Fruit fly (Drosophila melanogaster): ENCODE results near the gene Nrt.

DNA sequence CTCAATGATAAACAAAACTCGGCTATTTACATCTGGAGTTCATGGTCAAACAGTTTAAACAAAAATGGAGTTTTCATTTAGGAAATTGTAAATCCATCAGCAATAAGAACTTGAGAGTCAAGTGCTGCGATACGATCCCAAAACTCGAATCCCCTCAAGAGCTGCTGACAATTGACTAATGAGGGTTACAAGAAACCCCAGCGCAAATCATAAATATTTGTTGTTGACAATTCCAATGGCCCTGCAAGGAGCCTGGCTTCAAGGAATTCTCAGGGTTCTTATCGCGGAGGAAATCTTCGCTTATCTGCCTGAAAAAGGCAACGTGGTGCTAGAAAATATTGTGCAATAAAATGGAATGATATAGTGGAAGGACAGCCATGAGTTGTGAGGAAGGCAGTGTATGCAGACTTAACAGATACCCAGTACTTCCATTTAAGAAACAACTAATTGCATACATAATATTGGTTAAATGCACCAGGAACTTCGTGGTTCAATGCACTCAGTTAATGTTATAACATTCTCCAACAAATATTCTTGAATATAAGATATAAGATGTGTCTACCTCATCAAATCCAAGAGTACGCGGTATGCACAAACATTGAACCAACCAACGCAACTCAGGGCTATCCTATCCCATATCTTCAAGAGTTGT is 2.3 kb downstream of the Nrt start:
- TF ChIP-seq ttk (optimal IDR thresholded peaks at IDR 0.05) (no peak), Myc (optimal IDR thresholded peaks at IDR 0.05) (no peak), insv (optimal IDR thresholded peaks at IDR 0.05) (no peak), psq (optimal IDR thresholded peaks at IDR 0.05) (no peak)
